Fruit fly (Drosophila melanogaster): ENCODE results near the gene Mcr.

Gene Mcr

dm6 chr2L:8042645-8043281 lies 40.0 kb downstream of the Mcr start, which contains the start of gene RpL36A (continued):
- no peak for TF ChIP-seq CG10979 (tag; optimal IDR thresholded peaks at IDR 0.05)
- TF ChIP-seq CG32532 (GFP tag; IDR thresholded peaks at IDR 0.05): peak; percentile 66
- TF ChIP-seq cg (GFP tag; optimal IDR thresholded peaks at IDR 0.05): no peak
- TF ChIP-seq CG13287 (GFP tag; IDR thresholded peaks at IDR 0.05; ENCODE audit: partially characterized antibody): peak; percentile 78
- peak; percentile 59 for TF ChIP-seq CHES-1-like (GFP tag; optimal IDR thresholded peaks at IDR 0.05)
- TF ChIP-seq CG8089 (GFP tag; optimal IDR thresholded peaks at IDR 0.05): peak; percentile 44
- no peak for TF ChIP-seq CG7271 (tag; optimal IDR thresholded peaks at IDR 0.05)
- TF ChIP-seq CG9215 (GFP tag; IDR thresholded peaks at IDR 0.05): no peak
- no peak for TF ChIP-seq ash1 (GFP tag; optimal IDR thresholded peaks at IDR 0.05)
- TF ChIP-seq Max (GFP tag; optimal IDR thresholded peaks at IDR 0.05): peak; percentile 20
- TF ChIP-seq slbo (GFP tag; IDR thresholded peaks at IDR 0.05): peak; percentile 76
- no peak for TF ChIP-seq sqz (GFP tag; optimal IDR thresholded peaks at IDR 0.05)
- TF ChIP-seq Hr78 (GFP tag; optimal IDR thresholded peaks at IDR 0.05): no peak
- no peak for TF ChIP-seq dati (GFP tag; IDR thresholded peaks at IDR 0.05)
- no peak for TF ChIP-seq sisA (GFP tag; IDR thresholded peaks at IDR 0.05)
- TF ChIP-seq CG2202 (tag; optimal IDR thresholded peaks at IDR 0.05): peak; percentile 36
- TF ChIP-seq tio (GFP tag; optimal IDR thresholded peaks at IDR 0.05): no peak
- no peak for TF ChIP-seq CG18476 (GFP tag; optimal IDR thresholded peaks at IDR 0.05)
- TF ChIP-seq sc (optimal IDR thresholded peaks at IDR 0.05): no peak
- TF ChIP-seq sc (GFP tag; optimal IDR thresholded peaks at IDR 0.05): no peak
- TF ChIP-seq CG31224 (GFP tag; IDR thresholded peaks at IDR 0.05): peak; percentile 20; the same call in 1 of the 2 replicates
- TF ChIP-seq CG10366 (GFP tag; IDR thresholded peaks at IDR 0.05): peak; percentile 60
- peak; percentile 41 for TF ChIP-seq phol (tag; optimal IDR thresholded peaks at IDR 0.05)
- TF ChIP-seq tup (GFP tag; optimal IDR thresholded peaks at IDR 0.05): no peak
- 0 out of 3 replicates have a peak, but pooled peaks have one; percentile 63 for TF ChIP-seq CG2199 (GFP tag; IDR thresholded peaks at IDR 0.05)
- TF ChIP-seq Fer1 (GFP tag; optimal IDR thresholded peaks at IDR 0.05): peak; percentile 76
- TF ChIP-seq Sox102F (GFP tag; optimal IDR thresholded peaks at IDR 0.05): no peak
- TF ChIP-seq CG3281 (GFP tag; optimal IDR thresholded peaks at IDR 0.05): peak; percentile 68
- no peak for TF ChIP-seq repo (GFP tag; optimal IDR thresholded peaks at IDR 0.05)
- TF ChIP-seq hbn (GFP tag; IDR thresholded peaks at IDR 0.05; ENCODE audit: partially characterized antibody): peak; percentile 74
- TF ChIP-seq z (GFP tag; IDR thresholded peaks at IDR 0.05): no peak
- no peak for TF ChIP-seq aop (GFP tag; IDR thresholded peaks at IDR 0.05)
- peak; percentile 49 for TF ChIP-seq CG31365 (tag; optimal IDR thresholded peaks at IDR 0.05)
- peak; percentile 49 for TF ChIP-seq eyg (GFP tag; optimal IDR thresholded peaks at IDR 0.05)
- TF ChIP-seq CG15514 (GFP tag; optimal IDR thresholded peaks at IDR 0.05): peak; percentile 52
- no peak for TF ChIP-seq CkIIα-i1 (GFP tag; IDR thresholded peaks at IDR 0.05)
- no peak for TF ChIP-seq CG8281 (tag; optimal IDR thresholded peaks at IDR 0.05)
- peak; percentile 45 for TF ChIP-seq BtbVII (GFP tag; optimal IDR thresholded peaks at IDR 0.05)
- TF ChIP-seq chm (GFP tag; IDR thresholded peaks at IDR 0.05): peak; percentile 81
- TF ChIP-seq CG8290 (GFP tag; optimal IDR thresholded peaks at IDR 0.05): no peak
- no peak for TF ChIP-seq CG8290 (tag; optimal IDR thresholded peaks at IDR 0.05)
- no peak; the same call in 1 of the 2 replicates for TF ChIP-seq CG10959 (GFP tag; IDR thresholded peaks at IDR 0.05)
- no peak for TF ChIP-seq Mad (GFP tag; optimal IDR thresholded peaks at IDR 0.05)
- no peak for TF ChIP-seq Abd-B (GFP tag; optimal IDR thresholded peaks at IDR 0.05)
- no peak for TF ChIP-seq Nf-YC (tag; optimal IDR thresholded peaks at IDR 0.05)
- TF ChIP-seq vnd (GFP tag; IDR thresholded peaks at IDR 0.05; ENCODE audit: partially characterized antibody): peak; percentile 83
- TF ChIP-seq nerfin-1 (tag; optimal IDR thresholded peaks at IDR 0.05): peak; percentile 28
- no peak for TF ChIP-seq chinmo (GFP tag; IDR thresholded peaks at IDR 0.05; ENCODE audit: partially characterized antibody)
- TF ChIP-seq Hmr (GFP tag; optimal IDR thresholded peaks at IDR 0.05): peak; percentile 78
- no peak for TF ChIP-seq dmrt99B (tag; optimal IDR thresholded peaks at IDR 0.05)
